Fruit fly (Drosophila melanogaster): ENCODE results near the gene Kul.

DNA sequence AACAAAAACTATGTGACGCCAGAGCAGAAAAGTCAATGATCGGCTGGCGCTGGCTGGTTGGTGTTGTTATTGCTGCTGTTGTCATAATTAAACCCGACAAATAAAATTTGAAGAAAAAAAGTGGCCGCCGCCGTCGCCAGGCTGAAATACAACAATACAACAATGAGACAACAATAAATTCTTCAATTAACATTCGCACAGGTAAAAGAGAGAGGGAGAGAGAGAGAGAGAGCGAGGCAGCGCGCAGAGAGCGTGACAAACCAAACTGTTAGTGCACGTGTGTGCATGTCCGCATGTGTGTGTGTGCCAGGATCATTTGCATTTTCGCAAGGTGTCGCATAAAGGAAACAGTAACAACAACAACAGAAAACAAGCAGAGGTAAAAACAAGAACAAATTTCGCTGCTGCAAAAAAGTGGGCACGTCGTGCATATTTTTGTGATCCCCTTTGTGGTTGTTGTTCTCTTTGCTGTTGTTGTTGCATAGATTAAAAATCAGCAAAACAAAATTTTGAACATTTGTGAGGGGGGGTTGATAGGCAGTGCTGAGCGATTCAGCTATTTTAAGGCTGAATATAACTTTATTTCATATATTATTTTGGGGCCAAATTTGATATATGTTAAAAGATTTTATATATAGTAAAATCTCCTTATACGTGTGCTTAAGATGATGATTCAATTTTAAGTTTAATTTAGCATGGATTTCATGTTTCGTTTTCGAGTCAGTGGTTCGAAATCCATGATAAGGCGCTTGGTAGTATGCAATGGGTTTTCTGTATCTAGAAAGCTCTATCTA is 38.8 kb downstream of the Kul start:
- TF ChIP-seq psq (optimal IDR thresholded peaks at IDR 0.05) (no peak), Myc (optimal IDR thresholded peaks at IDR 0.05) (no peak), Sin3A (optimal IDR thresholded peaks at IDR 0.05) (no peak), h (optimal IDR thresholded peaks at IDR 0.05) (no peak)

Measured in Kc167 (cell line).